Worm (Caenorhabditis elegans) whole organism, L4/young adult: ENCODE measurements around the gene clc-6.

Experiments
- dao-5 ChIP-seq: sonication (generic microtip); optimal IDR thresholded peaks from 2 replicates; lab custom pipeline; 2016; ENCODE audit warnings: missing genotype, missing genetic modification characterization, moderate library complexity, missing compliant biosample characterization
- him-1 ChIP-seq: sonication (generic microtip); optimal IDR thresholded peaks from 2 replicates; lab custom pipeline; 2016; ENCODE audit warnings: missing genotype, missing genetic modification reagents, missing genetic modification characterization, missing compliant biosample characterization

ce11 chrV:11244539-11244938 is 48.5 kb upstream of the clc-6 start, which contains the start of gene mxl-1:
- TF ChIP-seq him-1 (tag; lab: Kevin White, UChicago) (no peak), dao-5 (tag; lab: Kevin White, UChicago) (no peak)
